Fruit fly (Drosophila melanogaster): ENCODE results near the gene CG14860.

CG14860 gene

dm6 chr3R:14898280-14898756 is 3.7 kb downstream of the CG14860 start, which contains the start of the genes Nup93-2 and CG3817 (continued):
- no peak for TF ChIP-seq D (optimal IDR thresholded peaks at IDR 0.05)
- TF ChIP-seq D (GFP tag; optimal IDR thresholded peaks at IDR 0.05) = no peak
- no peak for TF ChIP-seq dmrt99B (tag; optimal IDR thresholded peaks at IDR 0.05)
- no peak for TF ChIP-seq Asciz (GFP tag; optimal IDR thresholded peaks at IDR 0.05)
- TF ChIP-seq rib (GFP tag; IDR thresholded peaks at IDR 0.05) = 0 out of 2 replicates have a peak, but pooled peaks have one; percentile 23
- no peak for TF ChIP-seq Fer1 (GFP tag; optimal IDR thresholded peaks at IDR 0.05)
- TF ChIP-seq CG14860 (GFP tag; IDR thresholded peaks at IDR 0.05; ENCODE audit: partially characterized antibody) = peak; percentile 70
- TF ChIP-seq bsh (GFP tag; optimal IDR thresholded peaks at IDR 0.05) = peak in 1 of 2 experiments; percentile 43
- no peak for TF ChIP-seq CG12236 (GFP tag; optimal IDR thresholded peaks at IDR 0.05)
- TF ChIP-seq Nf-YB (GFP tag; optimal IDR thresholded peaks at IDR 0.05) = peak; percentile 30
- TF ChIP-seq CG13123 (GFP tag; optimal IDR thresholded peaks at IDR 0.05) = no peak
- TF ChIP-seq D19B (GFP tag; optimal IDR thresholded peaks at IDR 0.05) = peak; percentile 32
- no peak for TF ChIP-seq CG17568 (GFP tag; optimal IDR thresholded peaks at IDR 0.05)
- TF ChIP-seq gce (GFP tag; IDR thresholded peaks at IDR 0.05) = no peak
- peak; percentile 45 for TF ChIP-seq CG9797 (GFP tag; optimal IDR thresholded peaks at IDR 0.05)
- peak; percentile 45; the same call in 1 of the 3 replicates for TF ChIP-seq Opbp (GFP tag; IDR thresholded peaks at IDR 0.05; ENCODE audit: partially characterized antibody)
- peak; percentile 50 for TF ChIP-seq pnt (GFP tag; optimal IDR thresholded peaks at IDR 0.05)
- no peak for TF ChIP-seq lola (GFP tag; optimal IDR thresholded peaks at IDR 0.05)
- no peak for TF ChIP-seq pho (GFP tag; optimal IDR thresholded peaks at IDR 0.05)
- TF ChIP-seq CG9215 (GFP tag; IDR thresholded peaks at IDR 0.05) = peak; percentile 51; the same call in 1 of the 2 replicates
- TF ChIP-seq CG13624 (GFP tag; optimal IDR thresholded peaks at IDR 0.05) = peak; percentile 50
- TF ChIP-seq Sry-β (GFP tag; optimal IDR thresholded peaks at IDR 0.05) = no peak
- peak; percentile 77 for TF ChIP-seq CG18262 (tag; optimal IDR thresholded peaks at IDR 0.05)
- TF ChIP-seq CG5180 (GFP tag; optimal IDR thresholded peaks at IDR 0.05) = peak; percentile 15
- TF ChIP-seq ken (GFP tag; IDR thresholded peaks at IDR 0.05) = peak; percentile 69; the same call in 2 of the 3 replicates
- TF ChIP-seq wdn (GFP tag; IDR thresholded peaks at IDR 0.05) = 0 out of 2 replicates have a peak, but pooled peaks have one; percentile 23
- no peak for TF ChIP-seq CG10959 (GFP tag; IDR thresholded peaks at IDR 0.05)
- TF ChIP-seq C15 (GFP tag; IDR thresholded peaks at IDR 0.05) = no peak
- peak; percentile 77 for TF ChIP-seq CG13287 (GFP tag; IDR thresholded peaks at IDR 0.05; ENCODE audit: partially characterized antibody)
- TF ChIP-seq mam (GFP tag; optimal IDR thresholded peaks at IDR 0.05) = peak; percentile 67
- peak; percentile 28 for TF ChIP-seq CG15514 (GFP tag; optimal IDR thresholded peaks at IDR 0.05)
- no peak for TF ChIP-seq NK7.1 (GFP tag; optimal IDR thresholded peaks at IDR 0.05)
- peak; percentile 75 for TF ChIP-seq bbx (GFP tag; IDR thresholded peaks at IDR 0.05; ENCODE audit: partially characterized antibody)
- TF ChIP-seq odd (GFP tag; optimal IDR thresholded peaks at IDR 0.05) = no peak
- TF ChIP-seq fd3F (GFP tag; optimal IDR thresholded peaks at IDR 0.05) = peak; percentile 19
- TF ChIP-seq kni (GFP tag; optimal IDR thresholded peaks at IDR 0.05) = no peak
- no peak for TF ChIP-seq sr (GFP tag; IDR thresholded peaks at IDR 0.05)
- TF ChIP-seq gsb-n (tag; optimal IDR thresholded peaks at IDR 0.05) = no peak
- TF ChIP-seq NC2α (GFP tag; optimal IDR thresholded peaks at IDR 0.05) = no peak
- TF ChIP-seq CG7839 (tag; optimal IDR thresholded peaks at IDR 0.05) = peak; percentile 83
- peak; percentile 95 for TF ChIP-seq nmo (GFP tag; optimal IDR thresholded peaks at IDR 0.05)
- TF ChIP-seq chn (GFP tag; optimal IDR thresholded peaks at IDR 0.05) = peak; percentile 13
- no peak for TF ChIP-seq CG14050 (GFP tag; IDR thresholded peaks at IDR 0.05)
- TF ChIP-seq Blimp-1 (GFP tag; optimal IDR thresholded peaks at IDR 0.05) = peak; percentile 21
- no peak for TF ChIP-seq CG16863 (GFP tag; optimal IDR thresholded peaks at IDR 0.05)
- TF ChIP-seq CG5953 (GFP tag; IDR thresholded peaks at IDR 0.05) = no peak
- peak; percentile 16 for TF ChIP-seq CG3407 (GFP tag; optimal IDR thresholded peaks at IDR 0.05)
- peak; percentile 74 for TF ChIP-seq CG13424 (tag; optimal IDR thresholded peaks at IDR 0.05)
- TF ChIP-seq Atf3 (GFP tag; optimal IDR thresholded peaks at IDR 0.05) = no peak
- TF ChIP-seq Bdp1 (GFP tag; optimal IDR thresholded peaks at IDR 0.05) = no peak

All from whole organism, embryonic.